In genomic region chrIII:3677378-3677777, ce11 we compare ENCODE assay signal across 2 worm cellular contexts.
TF ChIP-seq lines count a peak whose summit lies in the region.

No protein-coding gene starts in this region.

TF ChIP-seq in whole organism, L2 larva, 48 proteins besides CTCF, POLR2A, EP300 and RAD21 (continued from another document):
- peak; percentile 67 for TF ChIP-seq zag-1 (tag; optimal IDR thresholded peaks at IDR 0.05; lab: Kevin White, UChicago)
- no peak for TF ChIP-seq nhr-10 (tag; optimal IDR thresholded peaks at IDR 0.05; lab: Kevin White, UChicago)
- peak; percentile 58 for TF ChIP-seq Y55F3AM.14 (GFP tag; optimal IDR thresholded peaks at IDR 0.05; lab: Kevin White, UChicago)
- no peak for TF ChIP-seq unc-62 (GFP tag; optimal IDR thresholded peaks at IDR 0.05; lab: Kevin White, UChicago)
- no peak for TF ChIP-seq nhr-77 (tag; optimal IDR thresholded peaks at IDR 0.05; lab: Kevin White, UChicago)
- no peak for TF ChIP-seq peb-1 (tag; optimal IDR thresholded peaks at IDR 0.05; lab: Kevin White, UChicago)
- TF ChIP-seq F13H6.1 (tag; optimal IDR thresholded peaks at IDR 0.05; lab: Kevin White, UChicago): peak; percentile 83
- no peak for TF ChIP-seq nhr-6 (tag; optimal IDR thresholded peaks at IDR 0.05; lab: Kevin White, UChicago)
- peak; percentile 71 for TF ChIP-seq ztf-4 (tag; optimal IDR thresholded peaks at IDR 0.05; lab: Kevin White, UChicago)
- TF ChIP-seq nhr-12 (tag; optimal IDR thresholded peaks at IDR 0.05; lab: Kevin White, UChicago): no peak
- no peak for TF ChIP-seq alr-1 (tag; optimal IDR thresholded peaks at IDR 0.05; lab: Kevin White, UChicago)
- no peak for TF ChIP-seq ztf-11 (tag; optimal IDR thresholded peaks at IDR 0.05; lab: Kevin White, UChicago)
- TF ChIP-seq nhr-129 (tag; optimal IDR thresholded peaks at IDR 0.05; lab: Kevin White, UChicago): peak; percentile 75
- no peak for TF ChIP-seq blmp-1 (tag; optimal IDR thresholded peaks at IDR 0.05; lab: Kevin White, UChicago; ENCODE audit: insufficient read depth)
- no peak for TF ChIP-seq nhr-25 (tag; optimal IDR thresholded peaks at IDR 0.05; lab: Kevin White, UChicago)
- peak; percentile 23 for TF ChIP-seq egl-27 (tag; optimal IDR thresholded peaks at IDR 0.05; lab: Kevin White, UChicago)
- TF ChIP-seq sma-3 (GFP tag; optimal IDR thresholded peaks at IDR 0.05; lab: Kevin White, UChicago): no peak
- peak; percentile 59 for TF ChIP-seq lin-13 (GFP tag; optimal IDR thresholded peaks at IDR 0.05; lab: Kevin White, UChicago)
- no peak for TF ChIP-seq R02D3.7 (tag; optimal IDR thresholded peaks at IDR 0.05; lab: Kevin White, UChicago)
- no peak for TF ChIP-seq ceh-82 (tag; optimal IDR thresholded peaks at IDR 0.05; lab: Kevin White, UChicago)
- no peak for TF ChIP-seq nhr-237 (tag; optimal IDR thresholded peaks at IDR 0.05; lab: Kevin White, UChicago)
- TF ChIP-seq unc-55 (GFP tag; optimal IDR thresholded peaks at IDR 0.05; lab: Kevin White, UChicago): peak; percentile 90
- no peak for TF ChIP-seq snpc-4 (tag; optimal IDR thresholded peaks at IDR 0.05; lab: Kevin White, UChicago)
- TF ChIP-seq gmeb-1 (tag; optimal IDR thresholded peaks at IDR 0.05; lab: Kevin White, UChicago): no peak
- no peak for TF ChIP-seq ZK546.5 (tag; optimal IDR thresholded peaks at IDR 0.05; lab: Kevin White, UChicago)

TF ChIP-seq in whole organism, L4 larva, 104 proteins besides CTCF, POLR2A, EP300 and RAD21 (continued from another document):
- no peak for TF ChIP-seq ceh-32 (tag; optimal IDR thresholded peaks at IDR 0.05; lab: Kevin White, UChicago; ENCODE audit: poor library complexity)
- peak; percentile 74 for TF ChIP-seq mep-1 (tag; optimal IDR thresholded peaks at IDR 0.05; lab: Kevin White, UChicago)
- TF ChIP-seq dpl-1 (GFP tag; optimal IDR thresholded peaks at IDR 0.05; lab: Kevin White, UChicago): peak; percentile 29
- TF ChIP-seq hmg-1.1 (GFP tag; IDR thresholded peaks at IDR 0.05; lab: Robert Waterston, UW): peak; percentile 85
- 0 out of 2 replicates have a peak, but pooled peaks have one; percentile 18 for TF ChIP-seq lin-38 (GFP tag; IDR thresholded peaks at IDR 0.05; lab: Robert Waterston, UW)
- no peak for TF ChIP-seq unc-39 (tag; optimal IDR thresholded peaks at IDR 0.05; lab: Kevin White, UChicago)
- peak in 1 of 2 experiments; percentile 59 for TF ChIP-seq daf-16 (GFP tag; optimal IDR thresholded peaks at IDR 0.05; lab: Kevin White, UChicago)
- TF ChIP-seq daf-16 (tag; optimal IDR thresholded peaks at IDR 0.05; lab: Kevin White, UChicago): no peak
- no peak for TF ChIP-seq madf-5 (GFP tag; IDR thresholded peaks at IDR 0.05; lab: Robert Waterston, UW)
- TF ChIP-seq fkh-10 (GFP tag; optimal IDR thresholded peaks at IDR 0.05; lab: Kevin White, UChicago): peak; percentile 93
- TF ChIP-seq hif-1 (tag; optimal IDR thresholded peaks at IDR 0.05; lab: Kevin White, UChicago): peak in 1 of 2 experiments; percentile 65
- TF ChIP-seq ces-1 (GFP tag; optimal IDR thresholded peaks at IDR 0.05; lab: Kevin White, UChicago): peak; percentile 43
- TF ChIP-seq dmd-8 (GFP tag; IDR thresholded peaks at IDR 0.05; lab: Robert Waterston, UW): no peak
- TF ChIP-seq egl-43 (GFP tag; IDR thresholded peaks at IDR 0.05; lab: Robert Waterston, UW): peak; percentile 72
- TF ChIP-seq ceh-28 (tag; optimal IDR thresholded peaks at IDR 0.05; lab: Kevin White, UChicago): peak; percentile 67
